Fruit fly (Drosophila melanogaster) whole organism, adult: Measurements from ENCODE around the gene CG18231.
A peak's percentile ranks its signal among the peaks of the same experiment; 100 is the strongest.

Experiments used
- CG11617 ChIP-seq: fragments of 200-800 bp; sonication (Bioruptor generic); optimal IDR thresholded peaks from 2 replicates; lab custom pipeline; 2017; ENCODE audit warnings: mild to moderate bottlenecking, missing biosample characterization, missing genetic modification reagents, missing genetic modification characterization
- CG12768 ChIP-seq: fragments of 200-800 bp; sonication (Bioruptor generic); optimal IDR thresholded peaks from 2 replicates; lab custom pipeline; 2017; ENCODE audit warnings: missing biosample characterization, missing genetic modification characterization, mild to moderate bottlenecking, moderate library complexity, missing genetic modification reagents
- CG14711 ChIP-seq: fragments of 200-800 bp; sonication (Bioruptor generic); optimal IDR thresholded peaks from 2 replicates; lab custom pipeline; 2018; ENCODE audit warnings: missing biosample characterization, mild to moderate bottlenecking, missing genetic modification characterization, moderate library complexity
- CG1620 ChIP-seq: fragments of 200-800 bp; sonication (Bioruptor generic); optimal IDR thresholded peaks from 2 replicates; lab custom pipeline; 2016; ENCODE audit warnings: missing biosample characterization, missing genetic modification characterization
- CG33017 ChIP-seq: fragments of 200-800 bp; sonication (Bioruptor generic); optimal IDR thresholded peaks from 2 replicates; lab custom pipeline; 2018; ENCODE audit warnings: missing biosample characterization, mild to moderate bottlenecking, missing genetic modification characterization, moderate library complexity
- CG5204 ChIP-seq: fragments of 200-800 bp; sonication (Bioruptor generic); optimal IDR thresholded peaks from 2 replicates; lab custom pipeline; 2016; ENCODE audit warnings: missing biosample characterization, missing genetic modification characterization
- CG7045 ChIP-seq: fragments of 200-800 bp; sonication (Bioruptor generic); optimal IDR thresholded peaks from 2 replicates; lab custom pipeline; 2017; ENCODE audit warnings: missing biosample characterization, mild to moderate bottlenecking, missing genetic modification characterization
- CG7101 ChIP-seq: fragments of 200-800 bp; sonication (Bioruptor generic); optimal IDR thresholded peaks from 2 replicates; lab custom pipeline; 2018; ENCODE audit warnings: missing biosample characterization, mild to moderate bottlenecking, missing genetic modification characterization, moderate library complexity
- Clk ChIP-seq: fragments of 200-800 bp; sonication (Bioruptor generic); optimal IDR thresholded peaks from 2 replicates; lab custom pipeline; 2017; ENCODE audit warnings: missing biosample characterization, missing genetic modification characterization
- Crg-1 ChIP-seq: fragments of 200-800 bp; sonication (Bioruptor generic); optimal IDR thresholded peaks from 2 replicates; lab custom pipeline; 2016; ENCODE audit warnings: missing biosample characterization, missing genetic modification characterization
- Hr96 ChIP-seq: fragments of 200-800 bp; sonication (Bioruptor generic); optimal IDR thresholded peaks from 2 replicates; lab custom pipeline; 2016; ENCODE audit warnings: missing biosample characterization, missing genetic modification characterization
- Mnt ChIP-seq: fragments of 200-800 bp; sonication (Bioruptor generic); optimal IDR thresholded peaks from 2 replicates; lab custom pipeline; 2016; ENCODE audit warnings: missing biosample characterization, mild to moderate bottlenecking, missing genetic modification characterization
- bab1 ChIP-seq: fragments of 200-800 bp; sonication (Bioruptor generic); optimal IDR thresholded peaks from 3 replicates; lab custom pipeline; 2019; ENCODE audit warnings: missing biosample characterization, mild to moderate bottlenecking, missing genetic modification characterization, moderate library complexity
- cic ChIP-seq: fragments of 200-800 bp; sonication (Bioruptor generic); optimal IDR thresholded peaks from 2 replicates; lab custom pipeline; 2017; ENCODE audit warnings: missing biosample characterization, mild to moderate bottlenecking, missing genetic modification characterization, moderate library complexity
- cnc ChIP-seq, 2 experiments: fragments of >200 bp; optimal IDR thresholded peaks; 2 replicates each; lab custom pipeline; 2017
- kay ChIP-seq: fragments of 200-800 bp; sonication (Bioruptor generic); peaks from one replicate; lab custom pipeline; 2016; ENCODE audit warnings: missing biosample characterization, missing genetic modification characterization, borderline replicate concordance
- ovo ChIP-seq: fragments of 200-800 bp; sonication (Bioruptor generic); optimal IDR thresholded peaks from 2 replicates; lab custom pipeline; 2016; ENCODE audit warnings: missing biosample characterization, missing genetic modification characterization
- pad ChIP-seq: fragments of 200-800 bp; sonication (Bioruptor generic); optimal IDR thresholded peaks from 3 replicates; lab custom pipeline; 2017; ENCODE audit warnings: missing biosample characterization, missing genetic modification characterization, mild to moderate bottlenecking, moderate library complexity, missing genetic modification reagents
- tj ChIP-seq: fragments of 200-800 bp; sonication (Bioruptor generic); optimal IDR thresholded peaks from 3 replicates; lab custom pipeline; 2017; ENCODE audit warnings: missing biosample characterization, mild to moderate bottlenecking, missing genetic modification characterization, moderate library complexity
- toe ChIP-seq: fragments of 200-800 bp; sonication (Bioruptor generic); optimal IDR thresholded peaks from 2 replicates; lab custom pipeline; 2016; ENCODE audit warnings: missing biosample characterization, missing genetic modification characterization

Gene CG18231

dm6 chr3L:18626451-18627079 is 19.3 kb downstream of the CG18231 start:
- TF ChIP-seq tj (GFP tag; lab: Kevin White, UChicago) (peak; percentile 21), pad (GFP tag; lab: Kevin White, UChicago) (no peak), CG7045 (GFP tag; lab: Kevin White, UChicago) (no peak)

dm6 chr3L:18627657-18628455 is 20.6 kb downstream of the CG18231 start:
- TF ChIP-seq pad (GFP tag; lab: Kevin White, UChicago) (no peak), kay (GFP tag; lab: Kevin White, UChicago) (peak; percentile 11), Mnt (GFP tag; lab: Kevin White, UChicago) (no peak)

dm6 chr3L:18628458-18628857 is 21.2 kb downstream of the CG18231 start:
- TF ChIP-seq CG33017 (tag; lab: Kevin White, UChicago): no peak
- TF ChIP-seq tj (GFP tag; lab: Kevin White, UChicago): peak; percentile 31

- no peak for TF ChIP-seq Mnt (GFP tag; lab: Kevin White, UChicago)
- no peak for TF ChIP-seq Clk (GFP tag; lab: Kevin White, UChicago)
- TF ChIP-seq Crg-1: no peak
- no peak for TF ChIP-seq CG7045 (GFP tag; lab: Kevin White, UChicago)
- no peak for TF ChIP-seq kay (GFP tag; lab: Kevin White, UChicago)
- no peak for TF ChIP-seq pad (GFP tag; lab: Kevin White, UChicago)
- no peak for TF ChIP-seq CG5204
- TF ChIP-seq cic (GFP tag; lab: Kevin White, UChicago): no peak
- TF ChIP-seq CG7101: no peak
- no peak for TF ChIP-seq ovo (GFP tag; lab: Kevin White, UChicago)
- no peak for TF ChIP-seq CG33017 (tag; lab: Kevin White, UChicago)
- no peak for TF ChIP-seq tj (GFP tag; lab: Kevin White, UChicago)
- no peak for TF ChIP-seq cnc (optimal IDR thresholded peaks at IDR 0.05; lab: Kevin White, UChicago)
These were observed 22.6 kb downstream of the CG18231 start for dm6 chr3L:18629874-18630273.

dm6 chr3L:18632187-18632635 is 24.9 kb downstream of the CG18231 start:
- no peak for TF ChIP-seq kay (GFP tag; lab: Kevin White, UChicago)
- no peak for TF ChIP-seq CG12768 (GFP tag; lab: Kevin White, UChicago)
- TF ChIP-seq toe (GFP tag; lab: Kevin White, UChicago): no peak
- TF ChIP-seq CG7045 (GFP tag; lab: Kevin White, UChicago): no peak
- no peak for TF ChIP-seq pad (GFP tag; lab: Kevin White, UChicago)
- TF ChIP-seq Clk (GFP tag; lab: Kevin White, UChicago): no peak
- no peak for TF ChIP-seq CG14711 (tag; lab: Kevin White, UChicago)
- no peak for TF ChIP-seq CG5204
- no peak for TF ChIP-seq Hr96

dm6 chr3L:18633084-18633483 is 25.8 kb downstream of the CG18231 start:
- peak; percentile 13 for TF ChIP-seq ovo (GFP tag; lab: Kevin White, UChicago)
- TF ChIP-seq pad (GFP tag; lab: Kevin White, UChicago): no peak

dm6 chr3L:18634792-18635471 is 27.7 kb downstream of the CG18231 start:
- TF ChIP-seq CG33017 (tag; lab: Kevin White, UChicago) (no peak), cic (GFP tag; lab: Kevin White, UChicago) (no peak), CG12768 (GFP tag; lab: Kevin White, UChicago) (no peak), CG5204 (no peak), tj (GFP tag; lab: Kevin White, UChicago) (peak; percentile 87), CG1620 (GFP tag; lab: Kevin White, UChicago) (no peak), CG7101 (peak; percentile 6), toe (GFP tag; lab: Kevin White, UChicago) (no peak), kay (GFP tag; lab: Kevin White, UChicago) (peak; percentile 16), CG14711 (tag; lab: Kevin White, UChicago) (no peak), bab1 (GFP tag; lab: Kevin White, UChicago) (peak; percentile 26), cnc (optimal IDR thresholded peaks at IDR 0.05; lab: Kevin White, UChicago) (no peak), ovo (GFP tag; lab: Kevin White, UChicago) (no peak), Clk (GFP tag; lab: Kevin White, UChicago) (no peak), CG11617 (GFP tag; lab: Kevin White, UChicago) (no peak), Hr96 (no peak), pad (GFP tag; lab: Kevin White, UChicago) (no peak), CG7045 (GFP tag; lab: Kevin White, UChicago) (no peak), Mnt (GFP tag; lab: Kevin White, UChicago) (no peak), Crg-1 (no peak)
